Fruit fly (Drosophila melanogaster): ENCODE results near the gene Sfp33A4.

DNA sequence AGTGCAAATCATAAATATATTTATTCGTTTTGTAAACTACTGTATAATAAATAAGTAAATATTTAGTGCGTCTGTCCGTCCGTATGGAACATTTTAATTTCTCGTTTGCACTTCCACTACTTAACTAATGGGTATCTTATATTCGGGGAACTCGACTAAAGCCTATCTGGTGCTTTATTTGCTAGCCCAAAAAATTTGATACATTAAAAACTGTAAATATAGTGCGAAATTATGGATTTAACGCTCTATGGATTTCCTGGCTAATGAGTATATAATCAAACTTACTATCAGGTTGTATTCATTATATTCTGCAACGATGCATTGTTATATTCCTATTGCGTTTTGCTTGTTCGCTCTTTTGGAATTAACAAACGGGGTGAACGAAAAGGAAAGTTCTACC, at the start of gene Sfp33A4:
- no peak for TF ChIP-seq usp (GFP tag; optimal IDR thresholded peaks at IDR 0.05)
- no peak for TF ChIP-seq lola (GFP tag; optimal IDR thresholded peaks at IDR 0.05)
- no peak for TF ChIP-seq Dif (GFP tag; optimal IDR thresholded peaks at IDR 0.05; ENCODE audit: partially characterized antibody)
- TF ChIP-seq pan (optimal IDR thresholded peaks at IDR 0.05): no peak
- no peak for TF ChIP-seq psq (GFP tag; optimal IDR thresholded peaks at IDR 0.05)
- TF ChIP-seq Dfd (GFP tag; optimal IDR thresholded peaks at IDR 0.05): no peak
- TF ChIP-seq dmrt93B (GFP tag; optimal IDR thresholded peaks at IDR 0.05): no peak
- no peak for TF ChIP-seq dl (GFP tag; optimal IDR thresholded peaks at IDR 0.05; ENCODE audit: insufficient read depth in 1 of 2, partially characterized antibody in 2 of 2)

Data from whole organism, wandering third instar larva.